Worm (Caenorhabditis elegans) whole organism, L4 larva: ENCODE data around the gene Y81G3A.2.

Source experiments
- D1046.2 ChIP-seq: fragments of 200-800 bp; sonication (Bioruptor generic); IDR thresholded peaks from 2 replicates; pipeline ENCODE4 v1.3.6; 2022; ENCODE audit warnings: missing genetic modification characterization, missing compliant biosample characterization
- F26F4.8 ChIP-seq: fragments of 200-800 bp; sonication (Bioruptor generic); conservative IDR thresholded peaks from 2 replicates; pipeline ENCODE4 v1.3.6; 2022; ENCODE audit warnings: missing genetic modification characterization, missing compliant biosample characterization
- Y75B8A.6 ChIP-seq: fragments of 200-800 bp; sonication (Bioruptor generic); IDR thresholded peaks from 2 replicates; pipeline ENCODE4 v1.3.6; 2022; ENCODE audit warnings: missing genetic modification reagents, missing genetic modification characterization, missing compliant biosample characterization
- ZK546.5 ChIP-seq, 2 experiments: sonication (generic microtip); optimal IDR thresholded peaks; 2 replicates each; lab custom pipeline; 2017; ENCODE audit warnings: missing biosample characterization in 2 of 2, missing genetic modification characterization in 2 of 2
- aha-1 ChIP-seq: fragments of 150-350 bp; peaks from one replicate; lab custom pipeline; 2014; ENCODE audit warnings: missing biosample characterization, missing genetic modification characterization
- aly-2 ChIP-seq: sonication (generic microtip); optimal IDR thresholded peaks from 2 replicates; lab custom pipeline; 2018; ENCODE audit warnings: missing biosample characterization, missing genetic modification characterization
- arid-1 ChIP-seq: fragments of 200-800 bp; sonication (Bioruptor generic); conservative IDR thresholded peaks from 2 replicates; pipeline ENCODE4 v1.3.6; 2022; ENCODE audit warnings: missing genetic modification reagents, missing genetic modification characterization, missing compliant biosample characterization
- ceh-20 ChIP-seq: fragments of 200-800 bp; sonication (Bioruptor generic); IDR thresholded peaks from 2 replicates; pipeline ENCODE4 v1.3.6; 2022; ENCODE audit warnings: missing genetic modification reagents, missing genetic modification characterization, missing compliant biosample characterization
- ceh-32 ChIP-seq: sonication (generic microtip); optimal IDR thresholded peaks from 2 replicates; lab custom pipeline; 2016; ENCODE audit warnings: mild to moderate bottlenecking, missing genetic modification characterization, missing compliant biosample characterization; ENCODE audit not compliant: poor library complexity
- ceh-44 ChIP-seq: fragments of 200-800 bp; sonication (Bioruptor generic); IDR thresholded peaks from 2 replicates; pipeline ENCODE4 v1.3.6; 2022; ENCODE audit warnings: missing genetic modification reagents, missing genetic modification characterization, missing compliant biosample characterization
- cey-2 ChIP-seq: sonication (generic microtip); optimal IDR thresholded peaks from 3 replicates; lab custom pipeline; 2017; ENCODE audit warnings: missing genetic modification characterization, mild to moderate bottlenecking, missing compliant biosample characterization, antibody characterized with exemption, borderline replicate concordance; ENCODE audit not compliant: insufficient read depth
- daf-12 ChIP-seq: fragments of 150-350 bp; optimal IDR thresholded peaks from 2 replicates; lab custom pipeline; 2014; ENCODE audit warnings: missing biosample characterization, missing genetic modification reagents, missing genetic modification characterization
- daf-16 ChIP-seq, 3 experiments: sonication (generic microtip); optimal IDR thresholded peaks; 2 replicates each; lab custom pipeline; 2016 to 2017; ENCODE audit warnings: missing genetic modification characterization in 3 of 3, missing genetic modification reagents in 3 of 3, mild to moderate bottlenecking in 2 of 3, missing compliant biosample characterization in 2 of 3, missing biosample characterization in 1 of 3, moderate library complexity in 1 of 3
- dmd-8 ChIP-seq: fragments of 200-800 bp; sonication (Bioruptor generic); IDR thresholded peaks from 2 replicates; pipeline ENCODE4 v1.3.6; 2022; ENCODE audit warnings: missing genetic modification characterization, missing compliant biosample characterization
- dmd-9 ChIP-seq: fragments of 200-800 bp; sonication (Bioruptor generic); IDR thresholded peaks from 2 replicates; pipeline ENCODE4 v1.3.6; 2022; ENCODE audit warnings: missing genetic modification reagents, missing genetic modification characterization, missing compliant biosample characterization
- fkh-10 ChIP-seq: fragments of 150-350 bp; optimal IDR thresholded peaks from 2 replicates; lab custom pipeline; 2014; ENCODE audit warnings: missing biosample characterization, missing genetic modification reagents, missing genetic modification characterization
- hif-1 ChIP-seq, 2 experiments: sonication (generic microtip); optimal IDR thresholded peaks; 2 replicates each; lab custom pipeline; 2016 to 2017; ENCODE audit warnings: missing compliant biosample characterization in 2 of 2, missing genetic modification characterization in 2 of 2, missing genetic modification reagents in 2 of 2, missing genotype in 2 of 2, mild to moderate bottlenecking in 1 of 2
- hlh-11 ChIP-seq: fragments of 200-800 bp; sonication (Bioruptor generic); optimal IDR thresholded peaks from 2 replicates; lab custom pipeline; 2018; ENCODE audit warnings: mild to moderate bottlenecking, missing genetic modification characterization, missing compliant biosample characterization
- hlh-30 ChIP-seq: sonication (generic microtip); optimal IDR thresholded peaks from 2 replicates; lab custom pipeline; 2017; ENCODE audit warnings: antibody characterized with exemption, mild to moderate bottlenecking, missing genetic modification characterization, missing compliant biosample characterization; ENCODE audit not compliant: insufficient read depth
- lin-15B ChIP-seq: fragments of 150-350 bp; sonication (generic microtip); optimal IDR thresholded peaks from 3 replicates; lab custom pipeline; 2014; ENCODE audit warnings: missing biosample characterization, missing genetic modification characterization
- lin-29 ChIP-seq: fragments of 200-800 bp; sonication (Bioruptor generic); IDR thresholded peaks from 2 replicates; pipeline ENCODE4 v1.3.6; 2022; ENCODE audit warnings: missing genetic modification reagents, missing genetic modification characterization, missing compliant biosample characterization
- mdl-1 ChIP-seq, 2 experiments: fragments of 150-350 bp in 1 of 2; sonication (generic microtip) in 1 of 2; optimal IDR thresholded peaks; 2 replicates each; lab custom pipeline; 2014 to 2017; ENCODE audit warnings: missing biosample characterization in 2 of 2, missing genetic modification characterization in 2 of 2
- mxl-2 ChIP-seq: fragments of 200-800 bp; sonication (Bioruptor generic); conservative IDR thresholded peaks from 2 replicates; pipeline ENCODE4 v1.3.6; 2022; ENCODE audit warnings: missing genetic modification reagents, missing genetic modification characterization, missing compliant biosample characterization
- nhr-10 ChIP-seq: fragments of 150-350 bp; optimal IDR thresholded peaks from 2 replicates; lab custom pipeline; 2014; ENCODE audit warnings: missing biosample characterization, missing genetic modification characterization
- nhr-11 ChIP-seq: fragments of 150-350 bp; optimal IDR thresholded peaks from 2 replicates; lab custom pipeline; 2014; ENCODE audit warnings: missing biosample characterization, missing genetic modification characterization
- nhr-28 ChIP-seq: fragments of 150-350 bp; optimal IDR thresholded peaks from 2 replicates; lab custom pipeline; 2014; ENCODE audit warnings: missing biosample characterization, missing genetic modification characterization
- nhr-41 ChIP-seq: fragments of 200-800 bp; sonication (Bioruptor generic); IDR thresholded peaks from 2 replicates; pipeline ENCODE4 v1.3.6; 2022; ENCODE audit warnings: missing genetic modification reagents, missing genetic modification characterization, missing compliant biosample characterization
- nhr-42 ChIP-seq: fragments of 200-800 bp; sonication (Bioruptor generic); IDR thresholded peaks from 2 replicates; pipeline ENCODE4 v1.3.6; 2022; ENCODE audit warnings: missing genetic modification characterization, missing compliant biosample characterization
- rbr-2 ChIP-seq: sonication (generic microtip); optimal IDR thresholded peaks from 2 replicates; lab custom pipeline; 2016; ENCODE audit warnings: missing genotype, missing genetic modification characterization, missing compliant biosample characterization
- sdz-12 ChIP-seq: fragments of 200-800 bp; sonication (Bioruptor generic); optimal IDR thresholded peaks from 2 replicates; lab custom pipeline; 2018; ENCODE audit warnings: mild to moderate bottlenecking, missing genetic modification characterization, missing compliant biosample characterization
- set-16 ChIP-seq: fragments of 200-800 bp; sonication (Bioruptor generic); IDR thresholded peaks from 2 replicates; pipeline ENCODE4 v1.3.6; 2022; ENCODE audit warnings: missing genetic modification reagents, missing genetic modification characterization, missing compliant biosample characterization
- spr-1 ChIP-seq: sonication (generic microtip); optimal IDR thresholded peaks from 2 replicates; lab custom pipeline; 2016; ENCODE audit warnings: mild to moderate bottlenecking, missing genetic modification characterization, missing compliant biosample characterization
- spr-3 ChIP-seq: fragments of 200-800 bp; sonication (Bioruptor generic); optimal IDR thresholded peaks from 2 replicates; lab custom pipeline; 2018; ENCODE audit warnings: mild to moderate bottlenecking, missing genetic modification characterization, missing compliant biosample characterization
- tra-1 ChIP-seq: fragments of 200-800 bp; sonication (Bioruptor generic); IDR thresholded peaks from 2 replicates; pipeline ENCODE4 v1.3.6; 2022; ENCODE audit warnings: missing genetic modification reagents, missing genetic modification characterization, missing compliant biosample characterization
- unc-62 ChIP-seq, 3 experiments: fragments of 150-350 bp in 1 of 3; sonication (generic microtip); optimal IDR thresholded peaks in 2 of 3; peaks in 1 of 3; 1 replicate in 1 of 3; 2 replicates in 2 of 3; lab custom pipeline; 2014 to 2017; ENCODE audit warnings: missing biosample characterization in 3 of 3, missing genetic modification characterization in 3 of 3, missing genetic modification reagents in 3 of 3, missing genotype in 1 of 3
- vab-7 ChIP-seq: fragments of 200-800 bp; sonication (Bioruptor generic); IDR thresholded peaks from 2 replicates; pipeline ENCODE4 v1.3.6; 2022; ENCODE audit warnings: missing genetic modification reagents, missing genetic modification characterization, missing compliant biosample characterization
- zag-1 ChIP-seq: fragments of 150-350 bp; optimal IDR thresholded peaks from 2 replicates; lab custom pipeline; 2014; ENCODE audit warnings: missing biosample characterization, missing genetic modification characterization
- zfp-2 ChIP-seq: sonication (generic microtip); optimal IDR thresholded peaks from 2 replicates; lab custom pipeline; 2016; ENCODE audit warnings: mild to moderate bottlenecking, missing genetic modification characterization, missing compliant biosample characterization
- zip-2 ChIP-seq: fragments of 150-350 bp; optimal IDR thresholded peaks from 2 replicates; lab custom pipeline; 2014; ENCODE audit warnings: missing biosample characterization, missing genetic modification characterization
- ztf-7 ChIP-seq: fragments of 150-350 bp; optimal IDR thresholded peaks from 2 replicates; lab custom pipeline; 2014; ENCODE audit warnings: missing biosample characterization, missing genetic modification characterization

Gene Y81G3A.2

DNA sequence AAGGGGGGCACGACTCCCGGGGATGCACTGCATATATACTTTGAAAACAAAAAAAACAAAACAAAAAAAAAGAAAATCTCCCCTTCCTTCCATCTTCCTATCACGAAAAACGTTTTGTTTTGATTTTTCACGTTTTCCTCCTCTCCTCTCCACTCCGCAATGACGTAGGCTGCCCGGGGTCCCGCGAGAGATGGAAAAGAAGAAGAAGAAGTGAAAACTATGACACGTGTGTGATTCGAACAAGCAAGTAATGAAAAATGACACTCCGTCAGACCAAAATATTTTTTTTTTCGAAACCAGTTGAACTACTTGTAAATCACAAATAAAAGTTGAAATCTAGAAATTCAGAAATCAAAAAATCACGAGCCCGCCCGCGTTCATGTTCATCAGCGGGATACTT is 15.5 kb upstream of the Y81G3A.2 start:
- TF ChIP-seq zip-2 (tag; lab: Kevin White, UChicago) (no peak), mdl-1 (tag; optimal IDR thresholded peaks at IDR 0.05; lab: Kevin White, UChicago) (peak in 1 of 2 experiments; percentile 73), D1046.2 (GFP tag; lab: Robert Waterston, UW) (no peak), aly-2 (no peak), mxl-2 (no peak), nhr-42 (GFP tag; lab: Robert Waterston, UW) (no peak), lin-15B (tag; lab: Kevin White, UChicago) (no peak), ceh-32 (tag; lab: Kevin White, UChicago) (no peak), nhr-28 (tag; lab: Kevin White, UChicago) (no peak), ZK546.5 (tag; optimal IDR thresholded peaks at IDR 0.05; lab: Kevin White, UChicago) (no peak), daf-16 (GFP tag; optimal IDR thresholded peaks at IDR 0.05; lab: Kevin White, UChicago) (peak in 1 of 2 experiments; percentile 63), daf-16 (tag; optimal IDR thresholded peaks at IDR 0.05; lab: Kevin White, UChicago) (no peak), vab-7 (GFP tag; lab: Robert Waterston, UW) (no peak), spr-1 (tag; lab: Kevin White, UChicago) (no peak), hlh-11 (tag; lab: Kevin White, UChicago) (peak; percentile 38), hlh-30 (tag; lab: Kevin White, UChicago) (peak; percentile 51), Y75B8A.6 (GFP tag; lab: Robert Waterston, UW) (no peak), zfp-2 (tag; lab: Kevin White, UChicago) (no peak), fkh-10 (GFP tag; lab: Kevin White, UChicago) (no peak), tra-1 (no peak), dmd-9 (GFP tag; lab: Robert Waterston, UW) (no peak), arid-1 (GFP tag; lab: Robert Waterston, UW) (no peak), unc-62 (GFP tag; optimal IDR thresholded peaks at IDR 0.05 in 1 of 2; lab: Kevin White, UChicago) (peak in 1 of 2 experiments; percentile 74), unc-62 (tag; optimal IDR thresholded peaks at IDR 0.05; lab: Kevin White, UChicago) (no peak), ceh-20 (GFP tag; lab: Robert Waterston, UW) (peak; percentile 30; the same call in 1 of the 2 replicates), nhr-11 (tag; lab: Kevin White, UChicago) (no peak), F26F4.8 (no peak), cey-2 (tag; lab: Kevin White, UChicago) (no peak), hif-1 (tag; optimal IDR thresholded peaks at IDR 0.05; lab: Kevin White, UChicago) (peak in 1 of 2 experiments; percentile 71), zag-1 (tag; lab: Kevin White, UChicago) (no peak), spr-3 (GFP tag; lab: Kevin White, UChicago) (no peak), dmd-8 (GFP tag; lab: Robert Waterston, UW) (no peak), rbr-2 (peak; percentile 3)

DNA sequence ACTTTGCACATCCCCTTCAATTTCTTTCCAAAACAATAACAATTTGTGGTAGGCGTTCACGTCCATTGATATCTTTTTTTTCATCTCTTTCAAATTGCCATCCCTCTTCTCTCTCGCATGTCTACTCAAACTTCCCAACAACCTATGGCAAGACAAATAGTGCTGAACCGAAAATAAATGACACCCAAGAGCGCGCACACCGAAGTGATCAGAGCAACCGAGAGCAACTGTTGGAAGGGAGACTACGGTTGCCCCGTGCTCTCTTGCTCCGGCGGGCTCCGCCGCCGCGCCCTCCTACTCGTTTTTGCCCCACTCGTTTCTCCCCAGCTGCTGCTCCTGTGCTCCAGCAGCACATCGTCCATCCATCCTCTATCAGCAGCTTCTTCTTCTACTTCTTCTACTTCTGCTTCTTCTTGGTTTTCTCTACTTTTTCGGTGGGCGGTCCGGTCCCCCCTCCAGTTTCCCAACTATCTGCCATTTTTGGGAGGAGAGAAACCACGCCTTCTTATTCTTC is 13.9 kb upstream of the Y81G3A.2 start:
- TF ChIP-seq lin-29 = 0 out of 2 replicates have a peak, but pooled peaks have one; percentile 9
- no peak for TF ChIP-seq nhr-41 (GFP tag; lab: Robert Waterston, UW)
- TF ChIP-seq set-16 = peak; percentile 94
- peak; percentile 68 for TF ChIP-seq aha-1
- peak in 1 of 2 experiments; percentile 18 for TF ChIP-seq hif-1 (tag; optimal IDR thresholded peaks at IDR 0.05; lab: Kevin White, UChicago)
- TF ChIP-seq arid-1 (GFP tag; lab: Robert Waterston, UW) = no peak
- TF ChIP-seq sdz-12 = peak; percentile 6
- no peak for TF ChIP-seq ztf-7 (tag; lab: Kevin White, UChicago)
- TF ChIP-seq daf-16 (GFP tag; optimal IDR thresholded peaks at IDR 0.05; lab: Kevin White, UChicago) = peak in 1 of 2 experiments; percentile 33
- no peak for TF ChIP-seq daf-16 (tag; optimal IDR thresholded peaks at IDR 0.05; lab: Kevin White, UChicago)
- no peak for TF ChIP-seq nhr-10 (tag; lab: Kevin White, UChicago)
- TF ChIP-seq daf-12 = no peak
- 0 out of 2 replicates have a peak, but pooled peaks have one; percentile 15 for TF ChIP-seq ceh-44 (GFP tag; lab: Robert Waterston, UW)
- peak; percentile 41; the same call in 1 of the 2 replicates for TF ChIP-seq ceh-20 (GFP tag; lab: Robert Waterston, UW)
- TF ChIP-seq hlh-11 (tag; lab: Kevin White, UChicago) = peak; percentile 53
